Worm (Caenorhabditis elegans) whole organism, L4/young adult: ENCODE results near the gene F12A10.6.

Experiments used
- dao-5 ChIP-seq: sonication (generic microtip); optimal IDR thresholded peaks from 2 replicates; lab custom pipeline; 2016; ENCODE audit warnings: missing genotype, missing genetic modification characterization, moderate library complexity, missing compliant biosample characterization
- him-1 ChIP-seq: sonication (generic microtip); optimal IDR thresholded peaks from 2 replicates; lab custom pipeline; 2016; ENCODE audit warnings: missing genotype, missing genetic modification reagents, missing genetic modification characterization, missing compliant biosample characterization

ce11 chrII:5518910-5519309, 24.6 kb upstream of the F12A10.6 start, which contains the start of gene ZK177.2:
- TF ChIP-seq dao-5 (tag; lab: Kevin White, UChicago) = no peak
- no peak for TF ChIP-seq him-1 (tag; lab: Kevin White, UChicago)
